Worm (Caenorhabditis elegans): ENCODE results near the gene pat-2.

Gene pat-2

ce11 chrIII:8809245-8809971 is 9.3 kb upstream of the pat-2 start, which contains the start of gene prx-19 (continued):
- TF ChIP-seq nhr-12 (tag; optimal IDR thresholded peaks at IDR 0.05), result no peak

- TF ChIP-seq unc-39 (tag; optimal IDR thresholded peaks at IDR 0.05), result no peak
- no peak for TF ChIP-seq sma-9 (GFP tag; optimal IDR thresholded peaks at IDR 0.05)
- no peak for TF ChIP-seq sma-9 (tag; optimal IDR thresholded peaks at IDR 0.05)
- TF ChIP-seq nhr-77 (tag; optimal IDR thresholded peaks at IDR 0.05), result no peak
- peak; percentile 56 for TF ChIP-seq sem-4 (tag; optimal IDR thresholded peaks at IDR 0.05)
- TF ChIP-seq ceh-16 (tag; optimal IDR thresholded peaks at IDR 0.05), result no peak
- no peak for TF ChIP-seq dmd-4 (tag; optimal IDR thresholded peaks at IDR 0.05)
Observed at ce11 chrIII:8811111-8811510, 7.6 kb upstream of the pat-2 start.

ce11 chrIII:8815699-8816098 is 3.0 kb upstream of the pat-2 start:
- peak; percentile 45 for TF ChIP-seq nhr-129 (tag; optimal IDR thresholded peaks at IDR 0.05)
- no peak for TF ChIP-seq blmp-1 (tag; optimal IDR thresholded peaks at IDR 0.05; ENCODE audit: insufficient read depth)
- no peak for TF ChIP-seq lin-13 (GFP tag; optimal IDR thresholded peaks at IDR 0.05)
- peak; percentile 61 for TF ChIP-seq F13H6.1 (tag; optimal IDR thresholded peaks at IDR 0.05)

- TF ChIP-seq lin-39 (tag; optimal IDR thresholded peaks at IDR 0.05) (no peak), nhr-21 (tag; optimal IDR thresholded peaks at IDR 0.05) (no peak), C34F6.9 (tag; optimal IDR thresholded peaks at IDR 0.05) (no peak), gmeb-1 (tag; optimal IDR thresholded peaks at IDR 0.05) (no peak), ama-1 (optimal IDR thresholded peaks at IDR 0.05) (no peak), ceh-16 (tag; optimal IDR thresholded peaks at IDR 0.05) (no peak), skn-1 (tag; optimal IDR thresholded peaks at IDR 0.05) (no peak), alr-1 (tag; optimal IDR thresholded peaks at IDR 0.05) (no peak), mdl-1 (tag; optimal IDR thresholded peaks at IDR 0.05) (no peak), nhr-77 (tag; optimal IDR thresholded peaks at IDR 0.05) (no peak), sma-9 (GFP tag; optimal IDR thresholded peaks at IDR 0.05) (no peak), sma-9 (tag; optimal IDR thresholded peaks at IDR 0.05) (no peak)
Observed at ce11 chrIII:8824556-8824955, 5.9 kb downstream of the pat-2 start.

DNA sequence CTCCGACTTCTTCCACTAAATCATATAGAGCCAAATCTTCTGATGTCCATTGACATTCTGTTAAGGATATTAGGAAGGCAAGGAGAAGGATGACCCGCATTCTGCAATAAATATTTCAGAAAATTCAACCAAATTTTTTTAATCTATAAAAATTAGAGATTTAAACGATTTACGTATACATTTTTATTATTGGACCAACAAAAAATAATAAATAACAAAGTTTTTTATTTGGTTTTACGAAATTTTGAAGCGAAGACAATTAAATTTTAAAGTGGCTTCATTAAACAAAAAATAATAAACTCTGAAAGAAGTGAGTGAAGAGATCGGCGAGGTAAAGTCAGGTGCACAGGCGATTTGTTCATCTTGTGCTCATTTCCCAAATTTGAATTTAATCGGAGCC is 8.4 kb downstream of the pat-2 start, which contains the start of gene F54F2.9:
Gene F54F2.9, minus strand, starts transcription at position 101 of the 400 bp plus-strand sequence.
- no peak for TF ChIP-seq nhr-25 (tag; optimal IDR thresholded peaks at IDR 0.05)
- TF ChIP-seq snpc-4 (tag; optimal IDR thresholded peaks at IDR 0.05), result no peak
- no peak for TF ChIP-seq nhr-23 (tag; optimal IDR thresholded peaks at IDR 0.05)
- no peak for TF ChIP-seq nhr-11 (tag; optimal IDR thresholded peaks at IDR 0.05)
- TF ChIP-seq lin-13 (GFP tag; optimal IDR thresholded peaks at IDR 0.05), result no peak
- no peak for TF ChIP-seq unc-39 (tag; optimal IDR thresholded peaks at IDR 0.05)
- TF ChIP-seq sma-9 (GFP tag; optimal IDR thresholded peaks at IDR 0.05), result no peak
- TF ChIP-seq sma-9 (tag; optimal IDR thresholded peaks at IDR 0.05), result no peak
- no peak for TF ChIP-seq ZK546.5 (tag; optimal IDR thresholded peaks at IDR 0.05)
- TF ChIP-seq sem-4 (tag; optimal IDR thresholded peaks at IDR 0.05), result no peak

ce11 chrIII:8829245-8829644 is 10.5 kb downstream of the pat-2 start, which contains the start of gene F44E2.3:
TSS of gene F44E2.3 (minus strand) at chrIII:8829305.
- peak; percentile 38 for TF ChIP-seq unc-55 (GFP tag; optimal IDR thresholded peaks at IDR 0.05)
- no peak for TF ChIP-seq gmeb-1 (tag; optimal IDR thresholded peaks at IDR 0.05)
- TF ChIP-seq ZK546.5 (tag; optimal IDR thresholded peaks at IDR 0.05), result no peak
- TF ChIP-seq ztf-1 (GFP tag; conservative IDR thresholded peaks at IDR 0.05), result no peak
- peak; percentile 1 for TF ChIP-seq fos-1 (tag; optimal IDR thresholded peaks at IDR 0.05)
- TF ChIP-seq ztf-4 (tag; optimal IDR thresholded peaks at IDR 0.05), result no peak
- no peak for TF ChIP-seq nhr-12 (tag; optimal IDR thresholded peaks at IDR 0.05)
- TF ChIP-seq elt-1 (tag; optimal IDR thresholded peaks at IDR 0.05), result no peak
- no peak for TF ChIP-seq nhr-23 (tag; optimal IDR thresholded peaks at IDR 0.05)
- no peak for TF ChIP-seq nhr-77 (tag; optimal IDR thresholded peaks at IDR 0.05)
- TF ChIP-seq nhr-6 (tag; optimal IDR thresholded peaks at IDR 0.05), result no peak
- TF ChIP-seq unc-62 (GFP tag; optimal IDR thresholded peaks at IDR 0.05), result no peak
- TF ChIP-seq C34F6.9 (tag; optimal IDR thresholded peaks at IDR 0.05), result peak; percentile 10
- no peak for TF ChIP-seq nhr-11 (tag; optimal IDR thresholded peaks at IDR 0.05)
- no peak for TF ChIP-seq snpc-4 (tag; optimal IDR thresholded peaks at IDR 0.05)
- no peak for TF ChIP-seq Y55F3AM.14 (GFP tag; optimal IDR thresholded peaks at IDR 0.05)
